Worm (Caenorhabditis elegans): Measurements from ENCODE around the gene rog-1.

Gene rog-1

ce11 chrII:1375627-1376026, 838 bp upstream of the rog-1 start (continued):
- TF ChIP-seq lsy-2 (tag; optimal IDR thresholded peaks at IDR 0.05) (peak; percentile 19 to 30), blmp-1 (tag; optimal IDR thresholded peaks at IDR 0.05) (peak; percentile 48), unc-30 (tag; optimal IDR thresholded peaks at IDR 0.05) (no peak), irx-1 (tag; optimal IDR thresholded peaks at IDR 0.05) (no peak), vab-15 (tag; optimal IDR thresholded peaks at IDR 0.05) (no peak), rnt-1 (tag; optimal IDR thresholded peaks at IDR 0.05) (peak; percentile 69)

- TF ChIP-seq nhr-85 (tag), result peak; percentile 14
- TF ChIP-seq grh-1 (GFP tag; IDR thresholded peaks at IDR 0.05), result no peak
- TF ChIP-seq pax-3 (tag; optimal IDR thresholded peaks at IDR 0.05), result no peak
These were observed 303 bp downstream of the rog-1 start for ce11 chrII:1374486-1374885.

- TF ChIP-seq ceh-88 (GFP tag; IDR thresholded peaks at IDR 0.05) (no peak), elt-3 (tag; optimal IDR thresholded peaks at IDR 0.05) (no peak), tlp-1 (tag; optimal IDR thresholded peaks at IDR 0.05) (no peak), efl-1 (optimal IDR thresholded peaks at IDR 0.05) (no peak), efl-1 (GFP tag; optimal IDR thresholded peaks at IDR 0.05 in 1 of 2) (peak in 1 of 2 experiments; percentile 18)
These were observed 1.8 kb downstream of the rog-1 start for ce11 chrII:1372966-1373365.

ce11 chrII:1372138-1372537, 2.7 kb downstream of the rog-1 start:
- TF ChIP-seq swsn-7 (tag; optimal IDR thresholded peaks at IDR 0.05) (no peak), nhr-85 (tag) (peak; percentile 52), xbp-1 (tag; optimal IDR thresholded peaks at IDR 0.05) (no peak), unc-86 (tag; optimal IDR thresholded peaks at IDR 0.05) (no peak), dsc-1 (tag; optimal IDR thresholded peaks at IDR 0.05) (no peak), lin-35 (GFP tag; optimal IDR thresholded peaks at IDR 0.05) (no peak)

ce11 chrII:1371533-1371932, 3.3 kb downstream of the rog-1 start:
- no peak for TF ChIP-seq nhr-77 (tag; optimal IDR thresholded peaks at IDR 0.05)
- TF ChIP-seq aly-2 (tag; optimal IDR thresholded peaks at IDR 0.05), result no peak
- TF ChIP-seq ztf-11 (tag; optimal IDR thresholded peaks at IDR 0.05), result peak in 1 of 2 experiments; percentile 0

ce11 chrII:1369322-1369721, 5.5 kb downstream of the rog-1 start:
- TF ChIP-seq sox-4 (tag; optimal IDR thresholded peaks at IDR 0.05), result no peak
- no peak for TF ChIP-seq sup-37 (GFP tag; optimal IDR thresholded peaks at IDR 0.05)
- TF ChIP-seq elt-3 (tag; optimal IDR thresholded peaks at IDR 0.05), result no peak
- no peak for TF ChIP-seq hlh-4 (tag; optimal IDR thresholded peaks at IDR 0.05)
- no peak for TF ChIP-seq ama-1 (optimal IDR thresholded peaks at IDR 0.05)
- no peak for TF ChIP-seq lin-13 (GFP tag; optimal IDR thresholded peaks at IDR 0.05)
- TF ChIP-seq tbx-2 (tag; optimal IDR thresholded peaks at IDR 0.05), result no peak
- TF ChIP-seq efl-3 (GFP tag; optimal IDR thresholded peaks at IDR 0.05), result no peak
- TF ChIP-seq sptf-1 (tag; optimal IDR thresholded peaks at IDR 0.05), result no peak
- TF ChIP-seq lir-3 (tag; optimal IDR thresholded peaks at IDR 0.05; ENCODE audit: poor library complexity), result no peak
- no peak for TF ChIP-seq pax-3 (tag; optimal IDR thresholded peaks at IDR 0.05)
- TF ChIP-seq rnt-1 (tag; optimal IDR thresholded peaks at IDR 0.05), result no peak
- TF ChIP-seq F16B12.6 (tag; optimal IDR thresholded peaks at IDR 0.05), result no peak
- no peak for TF ChIP-seq ces-1 (GFP tag; optimal IDR thresholded peaks at IDR 0.05)
- no peak for TF ChIP-seq unc-130 (tag; optimal IDR thresholded peaks at IDR 0.05)
- no peak for TF ChIP-seq xbp-1 (tag; optimal IDR thresholded peaks at IDR 0.05)
- TF ChIP-seq alr-1 (tag; optimal IDR thresholded peaks at IDR 0.05; ENCODE audit: borderline replicate concordance), result no peak
- no peak for TF ChIP-seq nhr-47 (tag; optimal IDR thresholded peaks at IDR 0.05)
